Fruit fly (Drosophila melanogaster): ENCODE results near the gene Rox8.

The Rox8 gene

dm6 chr3R:24012038-24012693 is 35.9 kb downstream of the Rox8 start (continued):
- no peak for TF ChIP-seq CG14441 (GFP tag; IDR thresholded peaks at IDR 0.05)
- no peak for TF ChIP-seq en (GFP tag; optimal IDR thresholded peaks at IDR 0.05)
- TF ChIP-seq Hand (GFP tag; optimal IDR thresholded peaks at IDR 0.05): no peak
- no peak for TF ChIP-seq CG13296 (GFP tag; optimal IDR thresholded peaks at IDR 0.05)
- no peak for TF ChIP-seq z (GFP tag; IDR thresholded peaks at IDR 0.05)
- no peak for TF ChIP-seq Doc2 (GFP tag; IDR thresholded peaks at IDR 0.05)
- no peak for TF ChIP-seq CG12744 (GFP tag; optimal IDR thresholded peaks at IDR 0.05)
- no peak for TF ChIP-seq CG10209 (GFP tag; optimal IDR thresholded peaks at IDR 0.05)
- TF ChIP-seq CG17385 (GFP tag; optimal IDR thresholded peaks at IDR 0.05): no peak
- no peak for TF ChIP-seq tgo (GFP tag; IDR thresholded peaks at IDR 0.05)
- TF ChIP-seq klu (GFP tag; IDR thresholded peaks at IDR 0.05): no peak
- TF ChIP-seq GATAe (GFP tag; conservative IDR thresholded peaks at IDR 0.05): no peak
- TF ChIP-seq CG12219 (GFP tag; optimal IDR thresholded peaks at IDR 0.05): no peak
- no peak for TF ChIP-seq ase (GFP tag; IDR thresholded peaks at IDR 0.05)
- no peak for TF ChIP-seq rib (GFP tag; IDR thresholded peaks at IDR 0.05)
- no peak for TF ChIP-seq MTF-1 (GFP tag; optimal IDR thresholded peaks at IDR 0.05; ENCODE audit: borderline replicate concordance)
- peak; percentile 59 for TF ChIP-seq CG10543 (GFP tag; optimal IDR thresholded peaks at IDR 0.05)
- peak; percentile 53 for TF ChIP-seq crol (GFP tag; IDR thresholded peaks at IDR 0.05)
- no peak for TF ChIP-seq CG2199 (GFP tag; IDR thresholded peaks at IDR 0.05)
- TF ChIP-seq Xrp1 (GFP tag; IDR thresholded peaks at IDR 0.05): no peak
- no peak for TF ChIP-seq salm (tag; optimal IDR thresholded peaks at IDR 0.05)
- no peak for TF ChIP-seq cwo (GFP tag; optimal IDR thresholded peaks at IDR 0.05)
- TF ChIP-seq CG11504 (tag; optimal IDR thresholded peaks at IDR 0.05): no peak
- TF ChIP-seq CG15696 (tag; optimal IDR thresholded peaks at IDR 0.05): no peak

dm6 chr3R:24010637-24011214 is 37.3 kb downstream of the Rox8 start:
- TF ChIP-seq CG6854 (GFP tag; optimal IDR thresholded peaks at IDR 0.05) (peak; percentile 36), zfh2 (GFP tag; optimal IDR thresholded peaks at IDR 0.05) (peak; percentile 20), CG3726 (GFP tag; IDR thresholded peaks at IDR 0.05) (0 out of 3 replicates have a peak, but pooled peaks have one; percentile 56), CG9797 (GFP tag; optimal IDR thresholded peaks at IDR 0.05) (no peak), Scr (GFP tag; IDR thresholded peaks at IDR 0.05; ENCODE audit: partially characterized antibody) (no peak), CG31224 (GFP tag; IDR thresholded peaks at IDR 0.05) (peak; percentile 51; the same call in 1 of the 2 replicates), dan (GFP tag; IDR thresholded peaks at IDR 0.05) (no peak), Sox100B (GFP tag; optimal IDR thresholded peaks at IDR 0.05) (peak; percentile 18), CG18764 (GFP tag; optimal IDR thresholded peaks at IDR 0.05) (no peak), Ravus (GFP tag; IDR thresholded peaks at IDR 0.05) (peak; percentile 36), kay (GFP tag; optimal IDR thresholded peaks at IDR 0.05) (no peak), Pdp1 (GFP tag; optimal IDR thresholded peaks at IDR 0.05) (peak; percentile 8 to 33), caup (GFP tag; optimal IDR thresholded peaks at IDR 0.05; ENCODE audit: severe bottlenecking) (peak; percentile 55), CG32767 (GFP tag; IDR thresholded peaks at IDR 0.05) (peak; percentile 76), mirr (GFP tag; optimal IDR thresholded peaks at IDR 0.05) (peak; percentile 9), GATAe (GFP tag; conservative IDR thresholded peaks at IDR 0.05) (0 out of 2 replicates have a peak, but pooled peaks have one; percentile 15), CG16815 (GFP tag; optimal IDR thresholded peaks at IDR 0.05) (peak; percentile 7), MBD-R2 (GFP tag; IDR thresholded peaks at IDR 0.05) (peak; percentile 32; the same call in 1 of the 2 replicates), CG9215 (GFP tag; IDR thresholded peaks at IDR 0.05) (peak; percentile 50), CG14050 (GFP tag; IDR thresholded peaks at IDR 0.05) (peak; percentile 41; the same call in 2 of the 3 replicates), CG2889 (GFP tag; IDR thresholded peaks at IDR 0.05) (0 out of 3 replicates have a peak, but pooled peaks have one; percentile 53), Optix (GFP tag; IDR thresholded peaks at IDR 0.05) (no peak), CG7357 (GFP tag; IDR thresholded peaks at IDR 0.05) (peak; percentile 53; the same call in 2 of the 3 replicates), Sox102F (GFP tag; optimal IDR thresholded peaks at IDR 0.05) (peak; percentile 73), CG7745 (tag; optimal IDR thresholded peaks at IDR 0.05) (no peak), CG9817 (tag; optimal IDR thresholded peaks at IDR 0.05) (peak; percentile 53), CG12744 (GFP tag; optimal IDR thresholded peaks at IDR 0.05) (no peak)

Measured in whole organism, embryonic.